Fruit fly (Drosophila melanogaster) whole organism, embryonic: Measurements from ENCODE around the gene CG11975.

Experiments
- Aef1 ChIP-seq: fragments of 200-800 bp; sonication (Bioruptor generic); IDR thresholded peaks from 3 replicates; pipeline ENCODE4 v1.3.6; 2022; ENCODE audit warnings: missing biosample characterization, missing genetic modification characterization
- CG1024 ChIP-seq: fragments of 200-800 bp; sonication (Bioruptor generic); IDR thresholded peaks from 2 replicates; pipeline ENCODE4 v1.3.6; 2022; ENCODE audit warnings: missing biosample characterization, missing genetic modification characterization
- CG10979 ChIP-seq: fragments of 200-800 bp; sonication (Bioruptor generic); optimal IDR thresholded peaks from 2 replicates; lab custom pipeline; 2018; ENCODE audit warnings: missing biosample characterization, mild to moderate bottlenecking, missing genetic modification characterization, moderate library complexity
- CG12155 ChIP-seq: fragments of 200-800 bp; sonication (Bioruptor generic); optimal IDR thresholded peaks from 3 replicates; lab custom pipeline; 2016; ENCODE audit warnings: missing biosample characterization, missing genetic modification characterization
- CG13624 ChIP-seq: fragments of 200-800 bp; sonication (Bioruptor generic); optimal IDR thresholded peaks from 2 replicates; lab custom pipeline; 2016; ENCODE audit warnings: missing biosample characterization, missing genetic modification characterization
- CG15601 ChIP-seq: fragments of 200-800 bp; sonication (Bioruptor generic); optimal IDR thresholded peaks from 3 replicates; lab custom pipeline; 2019; ENCODE audit warnings: missing biosample characterization, mild to moderate bottlenecking, missing genetic modification characterization, moderate library complexity
- CG16815 ChIP-seq: fragments of 200-800 bp; sonication (Bioruptor generic); optimal IDR thresholded peaks from 3 replicates; lab custom pipeline; 2017; ENCODE audit warnings: missing biosample characterization, mild to moderate bottlenecking, missing genetic modification characterization
- CG17385 ChIP-seq: fragments of 200-800 bp; sonication (Bioruptor generic); optimal IDR thresholded peaks from 3 replicates; lab custom pipeline; 2018; ENCODE audit warnings: missing biosample characterization, mild to moderate bottlenecking, missing genetic modification characterization
- CG3065 ChIP-seq: fragments of 200-800 bp; sonication (Bioruptor generic); optimal IDR thresholded peaks from 2 replicates; lab custom pipeline; 2016; ENCODE audit warnings: missing biosample characterization, missing genetic modification characterization
- CG31224 ChIP-seq: fragments of 200-800 bp; sonication (Bioruptor generic); IDR thresholded peaks from 2 replicates; pipeline ENCODE4 v1.3.6; 2022; ENCODE audit warnings: missing biosample characterization, missing genetic modification characterization
- CG32767 ChIP-seq: fragments of 200-800 bp; sonication (Bioruptor generic); IDR thresholded peaks from 2 replicates; pipeline ENCODE4 v1.3.6; 2022; ENCODE audit warnings: missing biosample characterization, missing genetic modification characterization
- CG34376 ChIP-seq: fragments of 200-800 bp; sonication (Bioruptor generic); optimal IDR thresholded peaks from 2 replicates; lab custom pipeline; 2018; ENCODE audit warnings: missing biosample characterization, mild to moderate bottlenecking, missing genetic modification characterization
- CG4282 ChIP-seq: fragments of 200-800 bp; sonication (Bioruptor generic); optimal IDR thresholded peaks from 2 replicates; lab custom pipeline; 2016; ENCODE audit warnings: missing biosample characterization, missing genetic modification characterization
- CG4707 ChIP-seq: fragments of 200-800 bp; sonication (Bioruptor generic); optimal IDR thresholded peaks from 2 replicates; lab custom pipeline; 2018; ENCODE audit warnings: missing biosample characterization, mild to moderate bottlenecking, missing genetic modification characterization, moderate library complexity
- CG6254 ChIP-seq: fragments of 200-800 bp; sonication (Bioruptor generic); optimal IDR thresholded peaks from 3 replicates; lab custom pipeline; 2017; ENCODE audit warnings: mild to moderate bottlenecking, missing biosample characterization, missing genetic modification reagents, missing genetic modification characterization
- CG6765 ChIP-seq: fragments of 200-800 bp; sonication (Bioruptor generic); optimal IDR thresholded peaks from 3 replicates; lab custom pipeline; 2017; ENCODE audit warnings: missing biosample characterization, mild to moderate bottlenecking, missing genetic modification characterization
- CG7357 ChIP-seq: fragments of 200-800 bp; sonication (Bioruptor generic); IDR thresholded peaks from 3 replicates; pipeline ENCODE4 v1.3.6; 2022; ENCODE audit warnings: missing biosample characterization, missing genetic modification characterization
- CG7556 ChIP-seq: fragments of 200-800 bp; sonication (Bioruptor generic); optimal IDR thresholded peaks from 2 replicates; lab custom pipeline; 2017; ENCODE audit warnings: missing biosample characterization, mild to moderate bottlenecking, missing genetic modification characterization
- CG7928 ChIP-seq: fragments of 200-800 bp; sonication (Bioruptor generic); optimal IDR thresholded peaks from 2 replicates; lab custom pipeline; 2017; ENCODE audit warnings: missing biosample characterization, mild to moderate bottlenecking, missing genetic modification characterization
- CG8478 ChIP-seq: fragments of >200 bp; optimal IDR thresholded peaks from 2 replicates; lab custom pipeline; 2018
- CG9876 ChIP-seq: fragments of 200-800 bp; sonication (Bioruptor generic); optimal IDR thresholded peaks from 2 replicates; lab custom pipeline; 2016; ENCODE audit warnings: missing biosample characterization, missing genetic modification characterization
- Dad ChIP-seq: fragments of 200-800 bp; sonication (Bioruptor generic); optimal IDR thresholded peaks from 3 replicates; lab custom pipeline; 2016; ENCODE audit warnings: missing biosample characterization, missing genetic modification characterization
- Dip3 ChIP-seq: fragments of 200-800 bp; sonication (Bioruptor generic); optimal IDR thresholded peaks from 3 replicates; lab custom pipeline; 2016; ENCODE audit warnings: missing biosample characterization, missing genetic modification characterization
- Dll ChIP-seq: fragments of 200-800 bp; sonication (Bioruptor generic); IDR thresholded peaks from 4 replicates; pipeline ENCODE4 v1.3.6; 2022; ENCODE audit warnings: missing biosample characterization, missing genetic modification characterization; ENCODE audit not compliant: partially characterized antibody
- Drgx ChIP-seq: fragments of 200-800 bp; sonication (Bioruptor generic); IDR thresholded peaks from 2 replicates; pipeline ENCODE4 v1.3.6; 2022; ENCODE audit warnings: missing biosample characterization, missing genetic modification characterization
- Ets97D ChIP-seq: fragments of 200-800 bp; sonication (Bioruptor generic); optimal IDR thresholded peaks from 3 replicates; lab custom pipeline; 2016; ENCODE audit warnings: missing biosample characterization, missing genetic modification characterization
- Fer2 ChIP-seq: fragments of 200-800 bp; sonication (Bioruptor generic); optimal IDR thresholded peaks from 2 replicates; lab custom pipeline; 2018; ENCODE audit warnings: missing biosample characterization, mild to moderate bottlenecking, missing genetic modification characterization, moderate library complexity
- GATAe ChIP-seq: fragments of 200-800 bp; sonication (Bioruptor generic); conservative IDR thresholded peaks from 2 replicates; pipeline ENCODE4 v1.3.6; 2022; ENCODE audit warnings: missing biosample characterization, missing genetic modification characterization
- H2.0 ChIP-seq: fragments of 200-800 bp; sonication (Bioruptor generic); IDR thresholded peaks from 2 replicates; pipeline ENCODE4 v1.3.6; 2022; ENCODE audit warnings: missing biosample characterization, missing genetic modification characterization
- HLH54F ChIP-seq: fragments of 200-800 bp; sonication (Bioruptor generic); optimal IDR thresholded peaks from 3 replicates; lab custom pipeline; 2016; ENCODE audit warnings: missing biosample characterization, missing genetic modification characterization
- Hsf ChIP-seq: fragments of 200-800 bp; sonication (Bioruptor generic); optimal IDR thresholded peaks from 3 replicates; lab custom pipeline; 2016; ENCODE audit warnings: missing biosample characterization, missing genetic modification characterization
- NFAT ChIP-seq: fragments of 200-800 bp; sonication (Bioruptor generic); IDR thresholded peaks from 2 replicates; pipeline ENCODE4 v1.3.6; 2022; ENCODE audit warnings: missing biosample characterization, missing genetic modification characterization
- Side ChIP-seq: fragments of 200-800 bp; sonication (Bioruptor generic); optimal IDR thresholded peaks from 2 replicates; lab custom pipeline; 2016; ENCODE audit warnings: missing biosample characterization, missing genetic modification characterization
- ab ChIP-seq: fragments of 200-800 bp; sonication (Bioruptor generic); optimal IDR thresholded peaks from 2 replicates; lab custom pipeline; 2016; ENCODE audit warnings: missing biosample characterization, missing genetic modification characterization
- amos ChIP-seq: fragments of 200-800 bp; sonication (Bioruptor generic); IDR thresholded peaks from 2 replicates; pipeline ENCODE4 v1.3.6; 2022; ENCODE audit warnings: missing biosample characterization, missing genetic modification characterization; ENCODE audit not compliant: partially characterized antibody
- chn ChIP-seq: fragments of 200-800 bp; sonication (Bioruptor generic); optimal IDR thresholded peaks from 2 replicates; lab custom pipeline; 2016; ENCODE audit warnings: missing biosample characterization, missing genetic modification characterization
- cwo ChIP-seq: fragments of 200-800 bp; sonication (Bioruptor generic); optimal IDR thresholded peaks from 3 replicates; lab custom pipeline; 2017; ENCODE audit warnings: missing biosample characterization, missing genetic modification characterization, mild to moderate bottlenecking, moderate library complexity, missing genetic modification reagents
- dati ChIP-seq: fragments of 200-800 bp; sonication (Bioruptor generic); IDR thresholded peaks from 2 replicates; pipeline ENCODE4 v1.3.6; 2022; ENCODE audit warnings: missing biosample characterization, missing genetic modification characterization
- dmrt99B ChIP-seq: fragments of 200-800 bp; sonication (Bioruptor generic); optimal IDR thresholded peaks from 2 replicates; lab custom pipeline; 2018; ENCODE audit warnings: missing biosample characterization, mild to moderate bottlenecking, missing genetic modification characterization, moderate library complexity
- gcm2 ChIP-seq: fragments of 200-800 bp; sonication (Bioruptor generic); optimal IDR thresholded peaks from 2 replicates; lab custom pipeline; 2016; ENCODE audit warnings: missing biosample characterization, missing genetic modification characterization
- lmd ChIP-seq: fragments of 200-800 bp; sonication (Bioruptor generic); IDR thresholded peaks from 2 replicates; pipeline ENCODE4 v1.3.6; 2022; ENCODE audit warnings: missing biosample characterization, missing genetic modification characterization
- nerfin-2 ChIP-seq: fragments of 200-800 bp; sonication (Bioruptor generic); IDR thresholded peaks from 2 replicates; pipeline ENCODE4 v1.3.6; 2022; ENCODE audit warnings: missing biosample characterization, missing genetic modification characterization; ENCODE audit not compliant: partially characterized antibody
- row ChIP-seq: fragments of 200-800 bp; sonication (Bioruptor generic); IDR thresholded peaks from 3 replicates; pipeline ENCODE4 v1.3.6; 2022; ENCODE audit warnings: missing biosample characterization, missing genetic modification characterization
- run ChIP-seq: fragments of 200-800 bp; sonication (Bioruptor generic); optimal IDR thresholded peaks from 3 replicates; lab custom pipeline; 2018; ENCODE audit warnings: missing biosample characterization, mild to moderate bottlenecking, missing genetic modification characterization
- sqz ChIP-seq: fragments of 200-800 bp; sonication (Bioruptor generic); optimal IDR thresholded peaks from 3 replicates; lab custom pipeline; 2018; ENCODE audit warnings: missing biosample characterization, mild to moderate bottlenecking, missing genetic modification characterization
- sug ChIP-seq: fragments of 200-800 bp; optimal IDR thresholded peaks from 2 replicates; lab custom pipeline; 2019; ENCODE audit warnings: missing biosample characterization, mild to moderate bottlenecking, missing genetic modification characterization, moderate library complexity
- usp ChIP-seq: fragments of >200 bp; optimal IDR thresholded peaks from 2 replicates; lab custom pipeline; 2017; ENCODE audit warnings: missing biosample characterization, missing genetic modification characterization
- vnd ChIP-seq: fragments of 200-800 bp; sonication (Bioruptor generic); IDR thresholded peaks from 3 replicates; pipeline ENCODE4 v1.3.6; 2022; ENCODE audit warnings: missing biosample characterization, missing genetic modification characterization; ENCODE audit not compliant: partially characterized antibody
- vvl ChIP-seq: fragments of 200-800 bp; sonication (Bioruptor generic); IDR thresholded peaks from 2 replicates; pipeline ENCODE4 v1.3.6; 2022; ENCODE audit warnings: missing biosample characterization, missing genetic modification characterization

The CG11975 gene

DNA sequence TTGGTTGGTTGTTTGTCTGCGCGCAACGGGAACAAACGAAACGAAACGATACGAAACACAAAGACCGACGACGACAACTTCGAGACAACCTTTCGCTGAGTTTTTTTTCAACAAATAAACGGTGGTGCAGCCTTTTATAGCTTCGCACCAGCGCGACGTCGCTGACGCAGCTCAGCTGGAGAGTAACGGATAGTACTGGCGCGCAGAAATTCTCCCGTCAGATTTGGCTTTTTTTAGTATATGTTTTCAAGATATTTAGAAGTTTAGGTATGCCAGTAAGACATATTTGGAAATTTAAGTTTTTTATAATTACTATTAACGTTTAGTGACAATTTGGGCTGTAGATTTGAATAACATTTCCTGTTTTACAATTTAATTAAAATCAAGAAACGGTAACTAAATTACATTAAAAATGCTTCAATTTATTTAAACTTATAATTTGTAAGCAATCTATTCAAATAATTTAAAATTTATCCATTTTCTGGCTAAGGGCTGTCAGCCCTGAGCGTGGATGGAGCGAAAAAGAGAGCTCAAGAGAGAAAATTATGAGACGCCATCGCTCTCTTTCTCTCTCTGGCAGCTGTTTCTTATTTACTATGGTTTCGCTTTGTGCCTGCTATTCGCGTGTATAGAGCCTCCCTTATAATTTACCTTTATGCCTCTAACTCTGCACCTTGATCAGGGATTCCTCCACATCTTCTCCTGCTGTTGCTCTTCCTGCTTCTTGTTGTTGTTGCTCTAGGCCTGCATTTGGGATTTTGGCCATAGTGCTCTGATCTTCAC is 40.8 kb downstream of the CG11975 start (continued):
- TF ChIP-seq CG32767 (GFP tag; lab: Robert Waterston, UW) = peak; percentile 70; the same call in 1 of the 2 replicates
- peak; percentile 94 for TF ChIP-seq CG7556
- no peak for TF ChIP-seq nerfin-2 (GFP tag; lab: Robert Waterston, UW)
- TF ChIP-seq dmrt99B = peak; percentile 89
- TF ChIP-seq CG16815 = peak; percentile 41
- TF ChIP-seq CG8478 = no peak
- TF ChIP-seq usp = no peak
- TF ChIP-seq Ets97D = no peak
- peak; percentile 51 for TF ChIP-seq HLH54F (GFP tag; lab: Kevin White, UChicago)
- TF ChIP-seq NFAT (GFP tag; lab: Robert Waterston, UW) = peak; percentile 21; the same call in 1 of the 2 replicates
- TF ChIP-seq CG34376 = peak; percentile 84
- peak; percentile 81 for TF ChIP-seq cwo
- TF ChIP-seq CG10979 (tag; lab: Kevin White, UChicago) = peak; percentile 85
- TF ChIP-seq amos (GFP tag; lab: Robert Waterston, UW) = peak; percentile 47; the same call in 1 of the 2 replicates
- no peak for TF ChIP-seq Dll (GFP tag; lab: Robert Waterston, UW)
- TF ChIP-seq CG13624 (GFP tag; lab: Kevin White, UChicago) = peak; percentile 69
- TF ChIP-seq Fer2 = peak; percentile 74
- TF ChIP-seq chn = peak; percentile 41
- TF ChIP-seq Hsf (GFP tag; lab: Kevin White, UChicago) = peak; percentile 64
- TF ChIP-seq CG3065 (GFP tag; lab: Kevin White, UChicago) = peak; percentile 56
- TF ChIP-seq CG6765 (GFP tag; lab: Kevin White, UChicago) = peak; percentile 81
- TF ChIP-seq vnd = no peak
- TF ChIP-seq CG7928 (GFP tag; lab: Kevin White, UChicago) = peak; percentile 68
- TF ChIP-seq Dad (GFP tag; lab: Kevin White, UChicago) = peak; percentile 47
- TF ChIP-seq Drgx (GFP tag; lab: Robert Waterston, UW) = peak; percentile 76
- no peak for TF ChIP-seq CG9876 (GFP tag; lab: Kevin White, UChicago)
- peak; percentile 45 for TF ChIP-seq Side (GFP tag; lab: Kevin White, UChicago)
- no peak for TF ChIP-seq ab (GFP tag; lab: Kevin White, UChicago)
- TF ChIP-seq CG4282 (GFP tag; lab: Kevin White, UChicago) = no peak
- peak; percentile 76 for TF ChIP-seq run
- peak; percentile 89 for TF ChIP-seq sug (tag; lab: Kevin White, UChicago)
- peak; percentile 97 for TF ChIP-seq sqz
- peak; percentile 83 for TF ChIP-seq CG17385
- TF ChIP-seq CG15601 (tag; lab: Kevin White, UChicago) = peak; percentile 85
- 0 out of 2 replicates have a peak, but pooled peaks have one; percentile 30 for TF ChIP-seq dati (GFP tag; lab: Robert Waterston, UW)
- TF ChIP-seq CG4707 (GFP tag; lab: Kevin White, UChicago) = peak; percentile 19
- peak; percentile 68 for TF ChIP-seq lmd
- TF ChIP-seq GATAe (GFP tag; lab: Robert Waterston, UW) = no peak
- TF ChIP-seq Aef1 (GFP tag; lab: Robert Waterston, UW) = peak; percentile 46; the same call in 2 of the 3 replicates
- peak; percentile 37; the same call in 1 of the 2 replicates for TF ChIP-seq vvl (GFP tag; lab: Robert Waterston, UW)
- peak; percentile 16 for TF ChIP-seq gcm2 (GFP tag; lab: Kevin White, UChicago)
- peak; percentile 69 for TF ChIP-seq CG12155 (GFP tag; lab: Kevin White, UChicago)
- 0 out of 2 replicates have a peak, but pooled peaks have one; percentile 20 for TF ChIP-seq CG31224 (GFP tag; lab: Robert Waterston, UW)
- peak; percentile 95 for TF ChIP-seq row (GFP tag; lab: Robert Waterston, UW)
- TF ChIP-seq CG7357 = no peak
- peak; percentile 73 for TF ChIP-seq CG6254
- peak; percentile 20 for TF ChIP-seq Dip3 (GFP tag; lab: Kevin White, UChicago)
- no peak; the same call in 1 of the 2 replicates for TF ChIP-seq H2.0 (GFP tag; lab: Robert Waterston, UW)
- TF ChIP-seq CG1024 (GFP tag; lab: Robert Waterston, UW) = no peak
